Worm (Caenorhabditis elegans) whole organism, midembryonic: ENCODE measurements around the gene C25A11.2.

Source experiments
- T22C8.4 ChIP-seq: fragments of 200-800 bp; sonication (Bioruptor generic); IDR thresholded peaks from 2 replicates; pipeline ENCODE4 v1.3.6; 2022; ENCODE audit warnings: missing genetic modification characterization, missing compliant biosample characterization
- cog-1 ChIP-seq: sonication (generic microtip); optimal IDR thresholded peaks from 2 replicates; lab custom pipeline; 2016; ENCODE audit warnings: missing genetic modification characterization, missing compliant biosample characterization
- flt-1 ChIP-seq: fragments of 200-800 bp; sonication (Bioruptor generic); IDR thresholded peaks from 2 replicates; pipeline ENCODE4 v1.3.6; 2022; ENCODE audit warnings: missing genetic modification characterization, missing compliant biosample characterization
- klf-2 ChIP-seq: fragments of 200-800 bp; sonication (Bioruptor generic); conservative IDR thresholded peaks from 2 replicates; pipeline ENCODE4 v1.3.6; 2022; ENCODE audit warnings: missing genetic modification reagents, missing genetic modification characterization, missing compliant biosample characterization
- med-1 ChIP-seq: sonication (generic microtip); optimal IDR thresholded peaks from 2 replicates; lab custom pipeline; 2017; ENCODE audit warnings: missing genetic modification characterization, mild to moderate bottlenecking, missing compliant biosample characterization, antibody characterized with exemption, missing genetic modification reagents; ENCODE audit not compliant: insufficient read depth
- ref-1 ChIP-seq: fragments of 200-800 bp; sonication (Bioruptor generic); conservative IDR thresholded peaks from 2 replicates; pipeline ENCODE4 v1.3.6; 2022; ENCODE audit warnings: missing genetic modification reagents, missing genetic modification characterization, missing compliant biosample characterization
- tab-1 ChIP-seq: fragments of 200-800 bp; sonication (Bioruptor generic); IDR thresholded peaks from 2 replicates; pipeline ENCODE4 v1.3.6; 2022; ENCODE audit warnings: missing genetic modification characterization, missing compliant biosample characterization
- ztf-23 ChIP-seq: fragments of 200-800 bp; sonication (Bioruptor generic); IDR thresholded peaks from 2 replicates; pipeline ENCODE4 v1.3.6; 2022; ENCODE audit warnings: missing genetic modification reagents, missing genetic modification characterization, missing compliant biosample characterization
- ztf-29 ChIP-seq: fragments of 200-800 bp; sonication (Bioruptor generic); IDR thresholded peaks from 2 replicates; pipeline ENCODE4 v1.3.6; 2022; ENCODE audit warnings: missing genetic modification reagents, missing genetic modification characterization, missing compliant biosample characterization

Gene C25A11.2

ce11 chrX:9113829-9114228, at the start of gene C25A11.2:
Gene C25A11.2 (plus strand): TSS chrX:9114066.
- no peak for TF ChIP-seq klf-2 (GFP tag; lab: Robert Waterston, UW)
- 0 out of 2 replicates have a peak, but pooled peaks have one; percentile 41 for TF ChIP-seq ztf-23 (GFP tag; lab: Robert Waterston, UW)
- peak; percentile 46; the same call in 1 of the 2 replicates for TF ChIP-seq flt-1
- TF ChIP-seq ztf-29 (GFP tag; lab: Robert Waterston, UW) = no peak
- TF ChIP-seq T22C8.4 (GFP tag; lab: Robert Waterston, UW) = no peak

- TF ChIP-seq T22C8.4 (GFP tag; lab: Robert Waterston, UW) (no peak), tab-1 (GFP tag; lab: Robert Waterston, UW) (no peak), flt-1 (no peak), med-1 (no peak), ztf-29 (GFP tag; lab: Robert Waterston, UW) (no peak), cog-1 (tag; lab: Kevin White, UChicago) (no peak), ztf-23 (GFP tag; lab: Robert Waterston, UW) (no peak), ref-1 (GFP tag; lab: Robert Waterston, UW) (no peak), klf-2 (GFP tag; lab: Robert Waterston, UW) (no peak)
Observed at ce11 chrX:9067230-9067822, 46.5 kb upstream of the C25A11.2 start.

ce11 chrX:9068075-9068474, 45.8 kb upstream of the C25A11.2 start:
- TF ChIP-seq ref-1 (GFP tag; lab: Robert Waterston, UW) = no peak
- no peak for TF ChIP-seq med-1
- peak; percentile 46 for TF ChIP-seq cog-1 (tag; lab: Kevin White, UChicago)
- TF ChIP-seq ztf-29 (GFP tag; lab: Robert Waterston, UW) = no peak
- no peak for TF ChIP-seq ztf-23 (GFP tag; lab: Robert Waterston, UW)
- TF ChIP-seq tab-1 (GFP tag; lab: Robert Waterston, UW) = no peak
- no peak for TF ChIP-seq flt-1
- no peak for TF ChIP-seq klf-2 (GFP tag; lab: Robert Waterston, UW)
- 0 out of 2 replicates have a peak, but pooled peaks have one; percentile 29 for TF ChIP-seq T22C8.4 (GFP tag; lab: Robert Waterston, UW)

ce11 chrX:9069070-9069469, 44.8 kb upstream of the C25A11.2 start:
- TF ChIP-seq cog-1 (tag; lab: Kevin White, UChicago) (no peak), ref-1 (GFP tag; lab: Robert Waterston, UW) (no peak), T22C8.4 (GFP tag; lab: Robert Waterston, UW) (no peak), tab-1 (GFP tag; lab: Robert Waterston, UW) (no peak), klf-2 (GFP tag; lab: Robert Waterston, UW) (no peak), flt-1 (no peak), ztf-23 (GFP tag; lab: Robert Waterston, UW) (no peak), med-1 (no peak), ztf-29 (GFP tag; lab: Robert Waterston, UW) (no peak)

- TF ChIP-seq tab-1 (GFP tag; lab: Robert Waterston, UW) (no peak), cog-1 (tag; lab: Kevin White, UChicago) (no peak)
Observed at ce11 chrX:9074497-9074896, 39.4 kb upstream of the C25A11.2 start.

ce11 chrX:9076886-9077285, 37.0 kb upstream of the C25A11.2 start, which contains the start of gene F47E1.1:
Gene F47E1.1 (plus strand): TSS chrX:9077186.
- no peak for TF ChIP-seq T22C8.4 (GFP tag; lab: Robert Waterston, UW)

ce11 chrX:9078149-9078548, 35.7 kb upstream of the C25A11.2 start:
- peak; percentile 75 for TF ChIP-seq ref-1 (GFP tag; lab: Robert Waterston, UW)
- peak; percentile 74 for TF ChIP-seq klf-2 (GFP tag; lab: Robert Waterston, UW)
- peak; percentile 74 for TF ChIP-seq T22C8.4 (GFP tag; lab: Robert Waterston, UW)
- peak; percentile 93 for TF ChIP-seq flt-1
- TF ChIP-seq med-1 = no peak
- TF ChIP-seq ztf-23 (GFP tag; lab: Robert Waterston, UW) = peak; percentile 81
- TF ChIP-seq ztf-29 (GFP tag; lab: Robert Waterston, UW) = peak; percentile 61; the same call in 1 of the 2 replicates
- no peak for TF ChIP-seq cog-1 (tag; lab: Kevin White, UChicago)
- TF ChIP-seq tab-1 (GFP tag; lab: Robert Waterston, UW) = peak; percentile 86; the same call in 1 of the 2 replicates

- TF ChIP-seq cog-1 (tag; lab: Kevin White, UChicago) (no peak), T22C8.4 (GFP tag; lab: Robert Waterston, UW) (no peak), ztf-29 (GFP tag; lab: Robert Waterston, UW) (no peak), ref-1 (GFP tag; lab: Robert Waterston, UW) (no peak), flt-1 (no peak), med-1 (no peak), klf-2 (GFP tag; lab: Robert Waterston, UW) (no peak), ztf-23 (GFP tag; lab: Robert Waterston, UW) (no peak), tab-1 (GFP tag; lab: Robert Waterston, UW) (no peak)
Observed at ce11 chrX:9081212-9081611, 32.7 kb upstream of the C25A11.2 start.

ce11 chrX:9082646-9083045, 31.2 kb upstream of the C25A11.2 start, which contains the start of gene ajm-1:
Gene ajm-1 (plus strand): TSS chrX:9082946.
- TF ChIP-seq klf-2 (GFP tag; lab: Robert Waterston, UW) (no peak), tab-1 (GFP tag; lab: Robert Waterston, UW) (no peak), ref-1 (GFP tag; lab: Robert Waterston, UW) (no peak), med-1 (no peak), ztf-29 (GFP tag; lab: Robert Waterston, UW) (no peak), T22C8.4 (GFP tag; lab: Robert Waterston, UW) (no peak), flt-1 (no peak), cog-1 (tag; lab: Kevin White, UChicago) (no peak), ztf-23 (GFP tag; lab: Robert Waterston, UW) (no peak)

- TF ChIP-seq T22C8.4 (GFP tag; lab: Robert Waterston, UW) = no peak
- TF ChIP-seq flt-1 = no peak
- no peak for TF ChIP-seq cog-1 (tag; lab: Kevin White, UChicago)
- no peak for TF ChIP-seq tab-1 (GFP tag; lab: Robert Waterston, UW)
- TF ChIP-seq med-1 = no peak
- no peak for TF ChIP-seq ztf-29 (GFP tag; lab: Robert Waterston, UW)
- TF ChIP-seq ztf-23 (GFP tag; lab: Robert Waterston, UW) = no peak
- no peak for TF ChIP-seq klf-2 (GFP tag; lab: Robert Waterston, UW)
- TF ChIP-seq ref-1 (GFP tag; lab: Robert Waterston, UW) = no peak
Observed at ce11 chrX:9085864-9086263, 28.0 kb upstream of the C25A11.2 start.
